Worm (Caenorhabditis elegans) whole organism, mixed stage, embryonic: ENCODE measurements around the gene sri-37.

Experiments used
- M03D4.4 ChIP-seq: sonication (generic microtip); optimal IDR thresholded peaks from 2 replicates; lab custom pipeline; 2017; ENCODE audit warnings: mild to moderate bottlenecking, missing genetic modification characterization, missing compliant biosample characterization
- bed-3 ChIP-seq: fragments of 200-800 bp; sonication (Bioruptor generic); optimal IDR thresholded peaks from 3 replicates; lab custom pipeline; 2018; ENCODE audit warnings: mild to moderate bottlenecking, missing genetic modification characterization, moderate library complexity, missing compliant biosample characterization
- blmp-1 ChIP-seq: fragments of 150-350 bp; optimal IDR thresholded peaks from 2 replicates; lab custom pipeline; 2014; ENCODE audit warnings: missing biosample characterization, missing genetic modification characterization
- ceh-39 ChIP-seq: fragments of 150-350 bp; optimal IDR thresholded peaks from 2 replicates; lab custom pipeline; 2014; ENCODE audit warnings: missing biosample characterization, missing genetic modification characterization
- ceh-43 ChIP-seq: fragments of 200-800 bp; sonication (Bioruptor generic); optimal IDR thresholded peaks from 2 replicates; lab custom pipeline; 2018; ENCODE audit warnings: mild to moderate bottlenecking, missing genetic modification characterization, moderate library complexity, missing compliant biosample characterization
- ceh-83 ChIP-seq: fragments of 200-800 bp; sonication (Bioruptor generic); optimal IDR thresholded peaks from 2 replicates; lab custom pipeline; 2018; ENCODE audit warnings: mild to moderate bottlenecking, missing genetic modification characterization, missing compliant biosample characterization
- ces-1 ChIP-seq: fragments of 150-350 bp; optimal IDR thresholded peaks from 2 replicates; lab custom pipeline; 2014; ENCODE audit warnings: missing biosample characterization, missing genetic modification reagents, missing genetic modification characterization
- cnd-1 ChIP-seq: fragments of 200-800 bp; sonication (Bioruptor generic); optimal IDR thresholded peaks from 2 replicates; lab custom pipeline; 2018; ENCODE audit warnings: mild to moderate bottlenecking, missing genetic modification characterization, missing compliant biosample characterization
- drap-1 ChIP-seq: fragments of 200-800 bp; sonication (Bioruptor generic); optimal IDR thresholded peaks from 3 replicates; lab custom pipeline; 2018; ENCODE audit warnings: mild to moderate bottlenecking, missing genetic modification characterization, missing compliant biosample characterization
- elt-1 ChIP-seq: sonication (generic microtip); optimal IDR thresholded peaks from 2 replicates; lab custom pipeline; 2017; ENCODE audit warnings: missing genetic modification characterization, mild to moderate bottlenecking, missing compliant biosample characterization, antibody characterized with exemption, moderate library complexity, borderline replicate concordance; ENCODE audit not compliant: insufficient read depth
- elt-3 ChIP-seq: fragments of 150-350 bp; optimal IDR thresholded peaks from 2 replicates; lab custom pipeline; 2014; ENCODE audit warnings: missing biosample characterization, missing genetic modification characterization
- flh-1 ChIP-seq: fragments of 200-800 bp; sonication (Bioruptor generic); optimal IDR thresholded peaks from 2 replicates; lab custom pipeline; 2018; ENCODE audit warnings: mild to moderate bottlenecking, missing genetic modification characterization, moderate library complexity, missing compliant biosample characterization
- ham-2 ChIP-seq: fragments of 200-800 bp; sonication (Bioruptor generic); optimal IDR thresholded peaks from 2 replicates; lab custom pipeline; 2018; ENCODE audit warnings: mild to moderate bottlenecking, missing genetic modification characterization, missing compliant biosample characterization
- hlh-1 ChIP-seq: fragments of 150-350 bp; optimal IDR thresholded peaks from 2 replicates; lab custom pipeline; 2014; ENCODE audit warnings: missing biosample characterization, missing genetic modification reagents, missing genetic modification characterization
- lin-13 ChIP-seq: fragments of 150-350 bp; optimal IDR thresholded peaks from 2 replicates; lab custom pipeline; 2014; ENCODE audit warnings: missing biosample characterization, missing genetic modification characterization
- lin-32 ChIP-seq: fragments of 200-800 bp; sonication (Bioruptor generic); optimal IDR thresholded peaks from 2 replicates; lab custom pipeline; 2018; ENCODE audit warnings: mild to moderate bottlenecking, missing genetic modification characterization, missing compliant biosample characterization
- lsy-2 ChIP-seq: fragments of 150-350 bp; optimal IDR thresholded peaks from 2 replicates; lab custom pipeline; 2014; ENCODE audit warnings: missing biosample characterization, missing genetic modification characterization
- mab-5 ChIP-seq: fragments of 150-350 bp; optimal IDR thresholded peaks from 2 replicates; lab custom pipeline; 2014; ENCODE audit warnings: missing biosample characterization, missing genetic modification characterization
- mep-1 ChIP-seq: fragments of 150-350 bp; optimal IDR thresholded peaks from 2 replicates; lab custom pipeline; 2017; ENCODE audit warnings: missing biosample characterization, missing genetic modification reagents, missing genetic modification characterization, inconsistent platforms
- mls-2 ChIP-seq: sonication (generic microtip); optimal IDR thresholded peaks from 2 replicates; lab custom pipeline; 2016; ENCODE audit warnings: mild to moderate bottlenecking, missing genetic modification characterization, moderate library complexity, missing compliant biosample characterization
- nhr-12 ChIP-seq: fragments of 150-350 bp; optimal IDR thresholded peaks from 2 replicates; lab custom pipeline; 2014; ENCODE audit warnings: missing biosample characterization, missing genetic modification characterization
- nhr-2 ChIP-seq: fragments of 150-350 bp; optimal IDR thresholded peaks from 2 replicates; lab custom pipeline; 2014; ENCODE audit warnings: missing biosample characterization, missing genetic modification characterization
- nhr-237 ChIP-seq: fragments of 150-350 bp; optimal IDR thresholded peaks from 2 replicates; lab custom pipeline; 2014; ENCODE audit warnings: missing biosample characterization, missing genetic modification characterization
- nhr-28 ChIP-seq: fragments of 150-350 bp; optimal IDR thresholded peaks from 2 replicates; lab custom pipeline; 2014; ENCODE audit warnings: missing biosample characterization, missing genetic modification characterization
- nhr-76 ChIP-seq: sonication (generic microtip); optimal IDR thresholded peaks from 2 replicates; lab custom pipeline; 2017; ENCODE audit warnings: missing biosample characterization, missing genetic modification characterization
- pha-4 ChIP-seq: fragments of 150-350 bp; optimal IDR thresholded peaks from 2 replicates; lab custom pipeline; 2018; ENCODE audit warnings: missing biosample characterization, missing genetic modification reagents, missing genetic modification characterization
- sem-2 ChIP-seq: fragments of 200-800 bp; sonication (Bioruptor generic); optimal IDR thresholded peaks from 2 replicates; lab custom pipeline; 2018; ENCODE audit warnings: mild to moderate bottlenecking, missing genetic modification characterization, missing compliant biosample characterization
- snpc-4 ChIP-seq: fragments of 150-350 bp; optimal IDR thresholded peaks from 2 replicates; lab custom pipeline; 2014; ENCODE audit warnings: missing biosample characterization, missing genetic modification characterization
- sptf-1 ChIP-seq: sonication (generic microtip); optimal IDR thresholded peaks from 2 replicates; lab custom pipeline; 2017; ENCODE audit warnings: mild to moderate bottlenecking, missing genetic modification characterization, moderate library complexity, missing compliant biosample characterization
- tbx-8 ChIP-seq: fragments of 200-800 bp; sonication (Bioruptor generic); optimal IDR thresholded peaks from 2 replicates; lab custom pipeline; 2018; ENCODE audit warnings: mild to moderate bottlenecking, missing genetic modification characterization, moderate library complexity, missing compliant biosample characterization
- unc-120 ChIP-seq: sonication (generic microtip); optimal IDR thresholded peaks from 2 replicates; lab custom pipeline; 2017; ENCODE audit warnings: missing genetic modification characterization, missing compliant biosample characterization; ENCODE audit not compliant: poor library complexity, severe bottlenecking
- unc-39 ChIP-seq: fragments of 150-350 bp; optimal IDR thresholded peaks from 2 replicates; lab custom pipeline; 2014; ENCODE audit warnings: missing biosample characterization, missing genetic modification characterization
- unc-62 ChIP-seq: fragments of 150-350 bp; optimal IDR thresholded peaks from 2 replicates; lab custom pipeline; 2014; ENCODE audit warnings: missing biosample characterization, missing genetic modification reagents, missing genetic modification characterization
- zip-8 ChIP-seq: fragments of 150-350 bp; optimal IDR thresholded peaks from 2 replicates; lab custom pipeline; 2014; ENCODE audit warnings: missing biosample characterization, missing genetic modification characterization
- ztf-11 ChIP-seq: fragments of 150-350 bp; optimal IDR thresholded peaks from 2 replicates; lab custom pipeline; 2014; ENCODE audit warnings: missing biosample characterization, missing genetic modification characterization

sri-37 gene

DNA sequence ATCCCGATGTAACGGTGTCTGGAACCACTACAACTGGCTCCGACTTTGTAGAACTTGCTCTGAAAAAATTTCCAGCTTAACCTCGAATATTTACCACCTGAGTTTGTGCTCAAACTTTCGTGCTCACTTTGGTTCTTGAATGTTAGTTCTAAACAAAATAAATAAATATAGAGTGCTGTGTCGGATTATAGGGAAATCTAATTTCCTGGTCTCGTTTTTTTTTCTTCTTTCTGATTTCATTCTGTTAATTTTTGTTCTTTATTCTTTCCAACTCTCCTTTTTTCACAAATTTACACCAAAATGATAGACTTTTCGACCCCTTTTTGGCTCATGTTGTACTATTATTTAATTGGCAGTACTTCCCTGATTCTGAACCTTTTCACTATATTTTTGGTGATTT, at the start of gene sri-37:
Gene sri-37 (plus strand): TSS at position 301 of the 400 bp plus-strand sequence.
- TF ChIP-seq cnd-1 (tag; lab: Kevin White, UChicago) (no peak), mls-2 (tag; lab: Kevin White, UChicago) (no peak), blmp-1 (tag; lab: Kevin White, UChicago) (no peak), mep-1 (tag; lab: Kevin White, UChicago) (no peak), unc-39 (tag; lab: Kevin White, UChicago) (no peak)

ce11 chrII:2583044-2583443, 46.3 kb upstream of the sri-37 start, which contains the start of gene sri-74:
Gene sri-74 (minus strand): TSS chrII:2583144.
- no peak for TF ChIP-seq nhr-76 (tag; lab: Kevin White, UChicago)
- TF ChIP-seq snpc-4 (tag; lab: Kevin White, UChicago): no peak
- no peak for TF ChIP-seq ham-2 (GFP tag; lab: Kevin White, UChicago)
- TF ChIP-seq elt-3 (tag; lab: Kevin White, UChicago): no peak
- TF ChIP-seq ceh-83 (GFP tag; lab: Kevin White, UChicago): no peak
- no peak for TF ChIP-seq mab-5 (tag; lab: Kevin White, UChicago)
- no peak for TF ChIP-seq nhr-2 (tag; lab: Kevin White, UChicago)
- no peak for TF ChIP-seq M03D4.4 (tag; lab: Kevin White, UChicago)
- no peak for TF ChIP-seq nhr-28 (tag; lab: Kevin White, UChicago)
- no peak for TF ChIP-seq mep-1 (tag; lab: Kevin White, UChicago)
- no peak for TF ChIP-seq bed-3 (GFP tag; lab: Kevin White, UChicago)
- no peak for TF ChIP-seq ceh-43 (GFP tag; lab: Kevin White, UChicago)
- no peak for TF ChIP-seq nhr-12 (tag; lab: Kevin White, UChicago)
- no peak for TF ChIP-seq sem-2 (GFP tag; lab: Kevin White, UChicago)
- no peak for TF ChIP-seq drap-1 (GFP tag; lab: Kevin White, UChicago)
- TF ChIP-seq unc-62: no peak
- no peak for TF ChIP-seq elt-1 (tag; lab: Kevin White, UChicago)
- no peak for TF ChIP-seq flh-1 (GFP tag; lab: Kevin White, UChicago)
- TF ChIP-seq ztf-11 (tag; lab: Kevin White, UChicago): no peak
- no peak for TF ChIP-seq tbx-8 (GFP tag; lab: Kevin White, UChicago)

- TF ChIP-seq ham-2 (GFP tag; lab: Kevin White, UChicago): no peak
- TF ChIP-seq lsy-2 (tag; lab: Kevin White, UChicago): no peak
- TF ChIP-seq mep-1 (tag; lab: Kevin White, UChicago): no peak
- no peak for TF ChIP-seq unc-120 (tag; lab: Kevin White, UChicago)
- TF ChIP-seq nhr-28 (tag; lab: Kevin White, UChicago): no peak
- no peak for TF ChIP-seq unc-62
- TF ChIP-seq unc-39 (tag; lab: Kevin White, UChicago): no peak
- no peak for TF ChIP-seq bed-3 (GFP tag; lab: Kevin White, UChicago)
- TF ChIP-seq ceh-43 (GFP tag; lab: Kevin White, UChicago): no peak
- no peak for TF ChIP-seq pha-4 (tag; lab: Kevin White, UChicago)
- no peak for TF ChIP-seq mab-5 (tag; lab: Kevin White, UChicago)
- TF ChIP-seq flh-1 (GFP tag; lab: Kevin White, UChicago): no peak
- TF ChIP-seq blmp-1 (tag; lab: Kevin White, UChicago): no peak
- TF ChIP-seq nhr-237 (tag; lab: Kevin White, UChicago): no peak
- TF ChIP-seq sptf-1 (tag; lab: Kevin White, UChicago): no peak
Observed at ce11 chrII:2585493-2585892, 43.9 kb upstream of the sri-37 start, which contains the start of gene sri-36. Gene sri-36 (minus strand): TSS chrII:2585593.

- TF ChIP-seq mls-2 (tag; lab: Kevin White, UChicago) (no peak), ztf-11 (tag; lab: Kevin White, UChicago) (no peak), ces-1 (GFP tag; lab: Kevin White, UChicago) (no peak), tbx-8 (GFP tag; lab: Kevin White, UChicago) (no peak), ceh-39 (tag; lab: Kevin White, UChicago) (no peak), nhr-237 (tag; lab: Kevin White, UChicago) (no peak), drap-1 (GFP tag; lab: Kevin White, UChicago) (no peak), mab-5 (tag; lab: Kevin White, UChicago) (no peak), blmp-1 (tag; lab: Kevin White, UChicago) (no peak), lin-13 (tag; lab: Kevin White, UChicago) (no peak), lin-32 (GFP tag; lab: Kevin White, UChicago) (no peak), zip-8 (tag; lab: Kevin White, UChicago) (no peak), lsy-2 (tag; lab: Kevin White, UChicago) (no peak), elt-1 (tag; lab: Kevin White, UChicago) (no peak), unc-39 (tag; lab: Kevin White, UChicago) (no peak), hlh-1 (no peak), M03D4.4 (tag; lab: Kevin White, UChicago) (no peak)
- TF ChIP-seq, all 35 proteins: peak for 0
Observed at ce11 chrII:2586861-2587554, 42.4 kb upstream of the sri-37 start, which contains the start of the genes F33H12.7 and sri-39. Gene F33H12.7 (minus strand): TSS chrII:2586911. Gene sri-39 (plus strand): TSS chrII:2587504.
